Fruit fly (Drosophila melanogaster) whole organism, embryonic: ENCODE data around the gene Rich.

Experiments
- Atf3 ChIP-seq: fragments of 200-800 bp; sonication (Bioruptor generic); optimal IDR thresholded peaks from 3 replicates; lab custom pipeline; 2016; ENCODE audit warnings: missing biosample characterization, missing genetic modification characterization
- CG10431 ChIP-seq: fragments of 200-800 bp; sonication (Bioruptor generic); optimal IDR thresholded peaks from 3 replicates; lab custom pipeline; 2018; ENCODE audit warnings: missing biosample characterization, mild to moderate bottlenecking, missing genetic modification characterization
- CG11504 ChIP-seq: fragments of 200-800 bp; sonication (Bioruptor generic); optimal IDR thresholded peaks from 3 replicates; lab custom pipeline; 2019; ENCODE audit warnings: missing biosample characterization, mild to moderate bottlenecking, missing genetic modification characterization, moderate library complexity
- CG13424 ChIP-seq: fragments of 200-800 bp; sonication (Bioruptor generic); optimal IDR thresholded peaks from 2 replicates; lab custom pipeline; 2019; ENCODE audit warnings: missing biosample characterization, mild to moderate bottlenecking, missing genetic modification characterization, moderate library complexity
- CG15601 ChIP-seq: fragments of 200-800 bp; sonication (Bioruptor generic); optimal IDR thresholded peaks from 3 replicates; lab custom pipeline; 2019; ENCODE audit warnings: missing biosample characterization, mild to moderate bottlenecking, missing genetic modification characterization, moderate library complexity
- CG17186 ChIP-seq: fragments of 200-800 bp; sonication (Bioruptor generic); optimal IDR thresholded peaks from 3 replicates; lab custom pipeline; 2017; ENCODE audit warnings: missing biosample characterization, missing genetic modification reagents, missing genetic modification characterization
- CG17328 ChIP-seq: fragments of 200-800 bp; sonication (Bioruptor generic); IDR thresholded peaks from 2 replicates; pipeline ENCODE4 v1.3.6; 2022; ENCODE audit warnings: missing biosample characterization, missing genetic modification characterization
- CG1832 ChIP-seq: fragments of 200-800 bp; sonication (Bioruptor generic); optimal IDR thresholded peaks from 2 replicates; lab custom pipeline; 2017; ENCODE audit warnings: missing biosample characterization, mild to moderate bottlenecking, missing genetic modification characterization, inconsistent platforms
- CG3065 ChIP-seq: fragments of 200-800 bp; sonication (Bioruptor generic); optimal IDR thresholded peaks from 2 replicates; lab custom pipeline; 2016; ENCODE audit warnings: missing biosample characterization, missing genetic modification characterization
- CG33557 ChIP-seq: fragments of 200-800 bp; sonication (Bioruptor generic); optimal IDR thresholded peaks from 2 replicates; lab custom pipeline; 2019; ENCODE audit warnings: missing biosample characterization, mild to moderate bottlenecking, missing genetic modification characterization, moderate library complexity
- CG42726 ChIP-seq: fragments of 200-800 bp; sonication (Bioruptor generic); IDR thresholded peaks from 2 replicates; pipeline ENCODE4 v1.3.6; 2022; ENCODE audit warnings: missing biosample characterization, missing genetic modification characterization; ENCODE audit not compliant: partially characterized antibody
- CG6272 ChIP-seq: fragments of 200-800 bp; sonication (Bioruptor generic); IDR thresholded peaks from 2 replicates; pipeline ENCODE4 v1.3.6; 2022; ENCODE audit warnings: missing biosample characterization, missing genetic modification characterization
- CG6813 ChIP-seq: fragments of 200-800 bp; sonication (Bioruptor generic); optimal IDR thresholded peaks from 2 replicates; lab custom pipeline; 2017; ENCODE audit warnings: missing biosample characterization, missing genetic modification characterization, mild to moderate bottlenecking, moderate library complexity, missing genetic modification reagents
- CG7839 ChIP-seq: fragments of 200-800 bp; sonication (Bioruptor generic); optimal IDR thresholded peaks from 3 replicates; lab custom pipeline; 2018; ENCODE audit warnings: missing biosample characterization, mild to moderate bottlenecking, missing genetic modification characterization, moderate library complexity
- CG8281 ChIP-seq: fragments of 200-800 bp; sonication (Bioruptor generic); optimal IDR thresholded peaks from 2 replicates; lab custom pipeline; 2018; ENCODE audit warnings: missing biosample characterization, mild to moderate bottlenecking, missing genetic modification characterization, moderate library complexity
- CG8290 ChIP-seq, 3 experiments: fragments of 200-800 bp; sonication (Bioruptor generic); optimal IDR thresholded peaks; 2 replicates each; lab custom pipeline; 2016 to 2019; ENCODE audit warnings: missing biosample characterization in 3 of 3, missing genetic modification characterization in 3 of 3, mild to moderate bottlenecking in 2 of 3, moderate library complexity in 1 of 3
- CG8924 ChIP-seq: fragments of 200-800 bp; optimal IDR thresholded peaks from 3 replicates; lab custom pipeline; 2019; ENCODE audit warnings: missing biosample characterization, mild to moderate bottlenecking, missing genetic modification characterization, moderate library complexity
- CG9215 ChIP-seq: fragments of 200-800 bp; sonication (Bioruptor generic); IDR thresholded peaks from 2 replicates; pipeline ENCODE4 v1.3.6; 2022; ENCODE audit warnings: missing biosample characterization, missing genetic modification characterization
- CG9797 ChIP-seq: fragments of 200-800 bp; sonication (Bioruptor generic); optimal IDR thresholded peaks from 3 replicates; lab custom pipeline; 2018; ENCODE audit warnings: missing biosample characterization, mild to moderate bottlenecking, missing genetic modification characterization
- CTCF ChIP-seq: fragments of 200-800 bp; sonication (Bioruptor generic); optimal IDR thresholded peaks from 2 replicates; lab custom pipeline; 2017; ENCODE audit warnings: missing biosample characterization, mild to moderate bottlenecking, missing genetic modification characterization, moderate library complexity
- Ets97D ChIP-seq: fragments of 200-800 bp; sonication (Bioruptor generic); optimal IDR thresholded peaks from 3 replicates; lab custom pipeline; 2016; ENCODE audit warnings: missing biosample characterization, missing genetic modification characterization
- Fer3 ChIP-seq: fragments of 200-800 bp; sonication (Bioruptor generic); optimal IDR thresholded peaks from 2 replicates; lab custom pipeline; 2018; ENCODE audit warnings: missing biosample characterization, mild to moderate bottlenecking, missing genetic modification characterization, moderate library complexity
- H2.0 ChIP-seq: fragments of 200-800 bp; sonication (Bioruptor generic); IDR thresholded peaks from 2 replicates; pipeline ENCODE4 v1.3.6; 2022; ENCODE audit warnings: missing biosample characterization, missing genetic modification characterization
- HLH4C ChIP-seq: fragments of 200-800 bp; sonication (Bioruptor generic); IDR thresholded peaks from 3 replicates; pipeline ENCODE4 v1.3.6; 2022; ENCODE audit warnings: missing biosample characterization, missing genetic modification characterization; ENCODE audit not compliant: partially characterized antibody
- Hsf ChIP-seq: fragments of 200-800 bp; sonication (Bioruptor generic); optimal IDR thresholded peaks from 3 replicates; lab custom pipeline; 2016; ENCODE audit warnings: missing biosample characterization, missing genetic modification characterization
- MESR4 ChIP-seq: fragments of 200-800 bp; sonication (Bioruptor generic); optimal IDR thresholded peaks from 2 replicates; lab custom pipeline; 2018; ENCODE audit warnings: missing biosample characterization, mild to moderate bottlenecking, missing genetic modification characterization, moderate library complexity
- Mes4 ChIP-seq: fragments of 200-800 bp; sonication (Bioruptor generic); optimal IDR thresholded peaks from 2 replicates; lab custom pipeline; 2016; ENCODE audit warnings: missing biosample characterization, missing genetic modification characterization
- NC2β ChIP-seq: fragments of 200-800 bp; sonication (Bioruptor generic); optimal IDR thresholded peaks from 2 replicates; lab custom pipeline; 2016; ENCODE audit warnings: missing biosample characterization, missing genetic modification characterization
- Neu2 ChIP-seq: fragments of 200-800 bp; sonication (Bioruptor generic); optimal IDR thresholded peaks from 3 replicates; lab custom pipeline; 2016; ENCODE audit warnings: missing biosample characterization, missing genetic modification characterization, borderline replicate concordance
- Ravus ChIP-seq: fragments of 200-800 bp; sonication (Bioruptor generic); IDR thresholded peaks from 2 replicates; pipeline ENCODE4 v1.3.6; 2022; ENCODE audit warnings: missing biosample characterization, missing genetic modification characterization
- Side ChIP-seq: fragments of 200-800 bp; sonication (Bioruptor generic); optimal IDR thresholded peaks from 2 replicates; lab custom pipeline; 2016; ENCODE audit warnings: missing biosample characterization, missing genetic modification characterization
- Sin3A ChIP-seq: fragments of >200 bp; optimal IDR thresholded peaks from 2 replicates; lab custom pipeline; 2018
- Ssrp ChIP-seq: fragments of 200-800 bp; sonication (Bioruptor generic); optimal IDR thresholded peaks from 2 replicates; lab custom pipeline; 2018; ENCODE audit warnings: missing biosample characterization, mild to moderate bottlenecking, missing genetic modification characterization, moderate library complexity
- ash1 ChIP-seq: fragments of 200-800 bp; sonication (Bioruptor generic); optimal IDR thresholded peaks from 2 replicates; lab custom pipeline; 2018; ENCODE audit warnings: missing biosample characterization, mild to moderate bottlenecking, missing genetic modification characterization
- bcd ChIP-seq: fragments of 200-800 bp; sonication (Bioruptor generic); optimal IDR thresholded peaks from 2 replicates; lab custom pipeline; 2017; ENCODE audit warnings: missing biosample characterization, mild to moderate bottlenecking, missing genetic modification characterization
- chif ChIP-seq, 2 experiments: fragments of 200-800 bp; sonication (Bioruptor generic); optimal IDR thresholded peaks; 3 replicates each; lab custom pipeline; 2016; ENCODE audit warnings: missing biosample characterization in 2 of 2, missing genetic modification characterization in 2 of 2
- corto ChIP-seq: fragments of 200-800 bp; sonication (Bioruptor generic); optimal IDR thresholded peaks from 2 replicates; lab custom pipeline; 2016; ENCODE audit warnings: missing biosample characterization, mild to moderate bottlenecking, missing genetic modification characterization, moderate library complexity
- grau ChIP-seq: fragments of 200-800 bp; optimal IDR thresholded peaks from 3 replicates; lab custom pipeline; 2019; ENCODE audit warnings: missing biosample characterization, mild to moderate bottlenecking, missing genetic modification characterization, moderate library complexity
- onecut ChIP-seq: fragments of 200-800 bp; sonication (Bioruptor generic); IDR thresholded peaks from 2 replicates; pipeline ENCODE4 v1.3.6; 2022; ENCODE audit warnings: missing biosample characterization, missing genetic modification characterization
- pho ChIP-seq: fragments of 200-800 bp; sonication (Bioruptor generic); optimal IDR thresholded peaks from 2 replicates; lab custom pipeline; 2016; ENCODE audit warnings: missing biosample characterization, missing genetic modification characterization
- salm ChIP-seq: fragments of 200-800 bp; sonication (Bioruptor generic); optimal IDR thresholded peaks from 2 replicates; lab custom pipeline; 2018; ENCODE audit warnings: missing biosample characterization, mild to moderate bottlenecking, missing genetic modification characterization
- sens ChIP-seq: fragments of 200-800 bp; sonication (Bioruptor generic); peaks from one replicate; lab custom pipeline; 2016; ENCODE audit warnings: missing biosample characterization, missing genetic modification characterization
- stwl ChIP-seq: fragments of 200-800 bp; sonication (Bioruptor generic); optimal IDR thresholded peaks from 3 replicates; lab custom pipeline; 2018; ENCODE audit warnings: missing biosample characterization, mild to moderate bottlenecking, missing genetic modification characterization, moderate library complexity
- tgo ChIP-seq: fragments of 200-800 bp; sonication (Bioruptor generic); IDR thresholded peaks from 3 replicates; pipeline ENCODE4 v1.3.6; 2022; ENCODE audit warnings: missing biosample characterization, missing genetic modification characterization
- tio ChIP-seq: fragments of 200-800 bp; sonication (Bioruptor generic); optimal IDR thresholded peaks from 2 replicates; lab custom pipeline; 2017; ENCODE audit warnings: missing biosample characterization, missing genetic modification characterization, inconsistent platforms
- unc-4 ChIP-seq: fragments of 200-800 bp; sonication (Bioruptor generic); IDR thresholded peaks from 2 replicates; pipeline ENCODE4 v1.3.6; 2022; ENCODE audit warnings: missing biosample characterization, missing genetic modification characterization; ENCODE audit not compliant: partially characterized antibody

The Rich gene

DNA sequence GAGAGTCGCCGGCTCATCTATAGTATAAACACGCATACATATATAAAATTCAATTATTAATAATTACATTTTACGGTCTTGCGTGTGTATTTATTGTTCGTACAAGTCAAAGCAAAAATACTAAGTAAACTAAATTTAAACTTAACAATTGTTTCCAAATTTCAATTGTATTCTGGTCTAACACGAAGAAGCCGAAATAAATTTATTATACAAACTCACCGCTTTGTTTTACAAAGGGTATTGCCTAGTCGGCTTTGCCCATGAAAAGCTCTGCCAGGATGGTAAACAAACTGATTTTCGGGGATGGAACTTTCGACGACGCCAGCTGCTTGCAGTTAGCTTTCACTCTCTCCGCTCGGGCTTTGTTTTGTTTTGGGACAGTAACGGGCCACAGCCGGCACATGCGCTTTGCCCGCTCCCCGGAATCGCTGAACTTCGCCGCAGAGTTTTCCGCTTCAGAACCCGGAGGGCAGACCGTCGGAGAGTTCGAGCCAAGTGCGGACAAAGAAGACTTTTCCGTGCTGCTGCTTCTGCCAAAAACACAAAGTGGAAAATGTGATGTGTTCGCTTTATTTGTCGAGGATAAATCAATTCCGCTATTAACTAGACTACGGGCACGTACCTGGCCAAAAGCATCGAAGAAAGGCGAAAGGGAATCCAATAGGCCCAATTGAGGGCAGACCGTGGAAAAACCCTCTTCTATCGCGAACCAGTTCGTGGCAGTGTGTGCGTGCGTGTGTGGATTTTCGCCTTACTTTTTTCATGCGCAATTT lies 11.0 kb upstream of the Rich start, which contains the start of gene Srpk79D (continued):
- no peak for TF ChIP-seq Ravus
- TF ChIP-seq, all 482 proteins: peak for 17

dm6 chr3L:22267248-22267957 lies 4.7 kb upstream of the Rich start, which contains the start of gene Csp:
Gene Csp, plus strand, starts transcription at chr3L:22267382.
- TF ChIP-seq NC2β (GFP tag; lab: Kevin White, UChicago) (peak; percentile 34), sens (GFP tag; lab: Kevin White, UChicago) (peak; percentile 76), grau (peak; percentile 38), CG13424 (tag; lab: Kevin White, UChicago) (peak; percentile 22), CG9215 (peak; percentile 40; the same call in 1 of the 2 replicates), bcd (GFP tag; lab: Kevin White, UChicago) (no peak), Atf3 (GFP tag; lab: Kevin White, UChicago) (no peak), Ets97D (GFP tag; lab: Kevin White, UChicago) (peak; percentile 55), unc-4 (GFP tag; lab: Robert Waterston, UW) (peak; percentile 56), Fer3 (tag; lab: Kevin White, UChicago) (no peak), Neu2 (GFP tag; lab: Kevin White, UChicago) (peak; percentile 55), CG33557 (GFP tag; lab: Kevin White, UChicago) (peak; percentile 22), CG11504 (tag; lab: Kevin White, UChicago) (peak; percentile 5), CG17328 (GFP tag; lab: Robert Waterston, UW) (peak; percentile 21; the same call in 1 of the 2 replicates), Hsf (peak; percentile 16), CG6272 (no peak), CG10431 (GFP tag; lab: Kevin White, UChicago) (no peak), CG15601 (tag; lab: Kevin White, UChicago) (no peak), Mes4 (GFP tag; lab: Kevin White, UChicago) (peak; percentile 37), CTCF (GFP tag; lab: Kevin White, UChicago) (peak; percentile 96), ash1 (GFP tag; lab: Kevin White, UChicago) (no peak), Ssrp (tag; lab: Kevin White, UChicago) (no peak), corto (GFP tag; lab: Kevin White, UChicago) (no peak), stwl (tag; lab: Kevin White, UChicago) (peak; percentile 62), CG17186 (peak; percentile 80), CG8290 (GFP tag; optimal IDR thresholded peaks at IDR 0.05; lab: Kevin White, UChicago) (peak; percentile 67), CG8290 (tag; optimal IDR thresholded peaks at IDR 0.05; lab: Kevin White, UChicago) (peak; percentile 40 to 65), CG8924 (tag; lab: Kevin White, UChicago) (peak; percentile 24), CG3065 (GFP tag; lab: Kevin White, UChicago) (no peak), CG1832 (no peak), chif (GFP tag; optimal IDR thresholded peaks at IDR 0.05; lab: Kevin White, UChicago) (no peak), CG7839 (tag; lab: Kevin White, UChicago) (no peak), CG9797 (GFP tag; lab: Kevin White, UChicago) (peak; percentile 47), MESR4 (GFP tag; lab: Kevin White, UChicago) (peak; percentile 96), salm (tag; lab: Kevin White, UChicago) (no peak), HLH4C (GFP tag; lab: Robert Waterston, UW) (peak; percentile 46; the same call in 1 of the 3 replicates), CG6813 (GFP tag; lab: Kevin White, UChicago) (no peak), Side (GFP tag; lab: Kevin White, UChicago) (peak; percentile 12), H2.0 (GFP tag; lab: Robert Waterston, UW) (peak; percentile 11; the same call in 1 of the 2 replicates), pho (GFP tag; lab: Kevin White, UChicago) (no peak), Sin3A (peak; percentile 40), tio (no peak), CG42726 (GFP tag; lab: Robert Waterston, UW) (peak; percentile 26; the same call in 1 of the 2 replicates), tgo (GFP tag; lab: Robert Waterston, UW) (0 out of 3 replicates have a peak, but pooled peaks have one; percentile 25), onecut (GFP tag; lab: Robert Waterston, UW) (peak; percentile 99), CG8281 (no peak)
